Fruit fly (Drosophila melanogaster) whole organism, embryonic: ENCODE data around the gene CG14839.

Experiments
- Aef1 ChIP-seq: fragments of 200-800 bp; sonication (Bioruptor generic); IDR thresholded peaks from 3 replicates; pipeline ENCODE4 v1.3.6; 2022; ENCODE audit warnings: missing biosample characterization, missing genetic modification characterization
- Bteb2 ChIP-seq: fragments of 200-800 bp; sonication (Bioruptor generic); optimal IDR thresholded peaks from 2 replicates; lab custom pipeline; 2016; ENCODE audit warnings: missing biosample characterization, missing genetic modification characterization
- CG10431 ChIP-seq: fragments of 200-800 bp; sonication (Bioruptor generic); optimal IDR thresholded peaks from 3 replicates; lab custom pipeline; 2018; ENCODE audit warnings: missing biosample characterization, mild to moderate bottlenecking, missing genetic modification characterization
- CG12219 ChIP-seq: fragments of 200-800 bp; sonication (Bioruptor generic); optimal IDR thresholded peaks from 3 replicates; lab custom pipeline; 2018; ENCODE audit warnings: missing biosample characterization, mild to moderate bottlenecking, missing genetic modification characterization
- CG12299 ChIP-seq: fragments of 200-800 bp; sonication (Bioruptor generic); optimal IDR thresholded peaks from 2 replicates; lab custom pipeline; 2018; ENCODE audit warnings: missing biosample characterization, mild to moderate bottlenecking, missing genetic modification characterization
- CG14050 ChIP-seq: fragments of 200-800 bp; sonication (Bioruptor generic); IDR thresholded peaks from 3 replicates; pipeline ENCODE4 v1.3.6; 2022; ENCODE audit warnings: missing biosample characterization, missing genetic modification characterization
- CG17361 ChIP-seq: fragments of 200-800 bp; sonication (Bioruptor generic); IDR thresholded peaks from 3 replicates; pipeline ENCODE4 v1.3.6; 2022; ENCODE audit warnings: missing biosample characterization, missing genetic modification characterization
- CG17829 ChIP-seq: fragments of 200-800 bp; optimal IDR thresholded peaks from 2 replicates; lab custom pipeline; 2019; ENCODE audit warnings: missing biosample characterization, mild to moderate bottlenecking, missing genetic modification characterization, moderate library complexity
- CG18599 ChIP-seq: fragments of 200-800 bp; sonication (Bioruptor generic); optimal IDR thresholded peaks from 3 replicates; lab custom pipeline; 2017; ENCODE audit warnings: missing biosample characterization, missing genetic modification characterization, mild to moderate bottlenecking, moderate library complexity, missing genetic modification reagents
- CG2202 ChIP-seq: fragments of 200-800 bp; sonication (Bioruptor generic); optimal IDR thresholded peaks from 2 replicates; lab custom pipeline; 2018; ENCODE audit warnings: missing biosample characterization, mild to moderate bottlenecking, missing genetic modification characterization
- CG31388 ChIP-seq: fragments of 200-800 bp; sonication (Bioruptor generic); optimal IDR thresholded peaks from 2 replicates; lab custom pipeline; 2016; ENCODE audit warnings: missing biosample characterization, missing genetic modification characterization
- CG32772 ChIP-seq: fragments of 200-800 bp; sonication (Bioruptor generic); IDR thresholded peaks from 2 replicates; pipeline ENCODE4 v1.3.6; 2022; ENCODE audit warnings: missing biosample characterization, missing genetic modification characterization
- CG3407 ChIP-seq: fragments of 200-800 bp; sonication (Bioruptor generic); optimal IDR thresholded peaks from 2 replicates; lab custom pipeline; 2018; ENCODE audit warnings: missing biosample characterization, mild to moderate bottlenecking, missing genetic modification characterization
- CG4404 ChIP-seq: fragments of 200-800 bp; sonication (Bioruptor generic); IDR thresholded peaks from 2 replicates; pipeline ENCODE4 v1.3.6; 2022; ENCODE audit warnings: missing biosample characterization, missing genetic modification characterization
- CG4854 ChIP-seq: fragments of 200-800 bp; sonication (Bioruptor generic); optimal IDR thresholded peaks from 2 replicates; lab custom pipeline; 2016; ENCODE audit warnings: missing biosample characterization, missing genetic modification characterization, inconsistent platforms
- CG5953 ChIP-seq: fragments of 200-800 bp; sonication (Bioruptor generic); IDR thresholded peaks from 2 replicates; pipeline ENCODE4 v1.3.6; 2022; ENCODE audit warnings: missing biosample characterization, missing genetic modification characterization
- Fer3 ChIP-seq: fragments of 200-800 bp; sonication (Bioruptor generic); optimal IDR thresholded peaks from 2 replicates; lab custom pipeline; 2018; ENCODE audit warnings: missing biosample characterization, mild to moderate bottlenecking, missing genetic modification characterization, moderate library complexity
- H2.0 ChIP-seq: fragments of 200-800 bp; sonication (Bioruptor generic); IDR thresholded peaks from 2 replicates; pipeline ENCODE4 v1.3.6; 2022; ENCODE audit warnings: missing biosample characterization, missing genetic modification characterization
- Jarid2 ChIP-seq: fragments of 200-800 bp; sonication (Bioruptor generic); optimal IDR thresholded peaks from 3 replicates; lab custom pipeline; 2017; ENCODE audit warnings: mild to moderate bottlenecking, missing biosample characterization, missing genetic modification reagents, missing genetic modification characterization
- Kr ChIP-seq: fragments of 200-800 bp; sonication (Bioruptor generic); optimal IDR thresholded peaks from 2 replicates; lab custom pipeline; 2017; ENCODE audit warnings: missing biosample characterization, mild to moderate bottlenecking, missing genetic modification characterization
- MBD-R2 ChIP-seq: fragments of 200-800 bp; sonication (Bioruptor generic); IDR thresholded peaks from 2 replicates; pipeline ENCODE4 v1.3.6; 2022; ENCODE audit warnings: missing biosample characterization, missing genetic modification characterization
- NK7.1 ChIP-seq: fragments of 200-800 bp; sonication (Bioruptor generic); optimal IDR thresholded peaks from 3 replicates; lab custom pipeline; 2016; ENCODE audit warnings: missing biosample characterization, missing genetic modification characterization
- Nf-YB ChIP-seq: fragments of 200-800 bp; sonication (Bioruptor generic); optimal IDR thresholded peaks from 3 replicates; lab custom pipeline; 2019; ENCODE audit warnings: missing biosample characterization, mild to moderate bottlenecking, missing genetic modification characterization, moderate library complexity
- Ptx1 ChIP-seq: fragments of 200-800 bp; sonication (Bioruptor generic); IDR thresholded peaks from 2 replicates; pipeline ENCODE4 v1.3.6; 2022; ENCODE audit warnings: missing biosample characterization, missing genetic modification characterization
- Sin3A ChIP-seq: fragments of >200 bp; optimal IDR thresholded peaks from 2 replicates; lab custom pipeline; 2018
- ap ChIP-seq: fragments of 200-800 bp; sonication (Bioruptor generic); IDR thresholded peaks from 2 replicates; pipeline ENCODE4 v1.3.6; 2022; ENCODE audit warnings: missing biosample characterization, missing genetic modification characterization
- ara ChIP-seq: fragments of 200-800 bp; sonication (Bioruptor generic); IDR thresholded peaks from 2 replicates; pipeline ENCODE4 v1.3.6; 2022; ENCODE audit warnings: missing biosample characterization, missing genetic modification characterization
- ato ChIP-seq: fragments of 200-800 bp; sonication (Bioruptor generic); IDR thresholded peaks from 2 replicates; pipeline ENCODE4 v1.3.6; 2022; ENCODE audit warnings: missing biosample characterization, missing genetic modification characterization; ENCODE audit not compliant: partially characterized antibody
- bab2 ChIP-seq: fragments of 200-800 bp; sonication (Bioruptor generic); optimal IDR thresholded peaks from 2 replicates; lab custom pipeline; 2016; ENCODE audit warnings: missing biosample characterization, missing genetic modification characterization
- bcd ChIP-seq: fragments of 200-800 bp; sonication (Bioruptor generic); optimal IDR thresholded peaks from 2 replicates; lab custom pipeline; 2017; ENCODE audit warnings: missing biosample characterization, mild to moderate bottlenecking, missing genetic modification characterization
- br ChIP-seq: fragments of >200 bp; optimal IDR thresholded peaks from 2 replicates; lab custom pipeline; 2017
- cg ChIP-seq: fragments of 200-800 bp; sonication (Bioruptor generic); optimal IDR thresholded peaks from 3 replicates; lab custom pipeline; 2019; ENCODE audit warnings: missing biosample characterization, mild to moderate bottlenecking, missing genetic modification characterization, moderate library complexity
- disco-r ChIP-seq: fragments of 200-800 bp; sonication (Bioruptor generic); optimal IDR thresholded peaks from 2 replicates; lab custom pipeline; 2016; ENCODE audit warnings: missing biosample characterization, missing genetic modification characterization
- dpn ChIP-seq, 2 experiments: fragments of 200-800 bp; sonication (Bioruptor generic); optimal IDR thresholded peaks; 3 replicates each; lab custom pipeline; 2016; ENCODE audit warnings: missing biosample characterization in 2 of 2, missing genetic modification characterization in 2 of 2
- emc ChIP-seq: fragments of 200-800 bp; sonication (Bioruptor generic); optimal IDR thresholded peaks from 2 replicates; lab custom pipeline; 2016; ENCODE audit warnings: missing biosample characterization, missing genetic modification characterization
- fd3F ChIP-seq: fragments of 200-800 bp; sonication (Bioruptor generic); optimal IDR thresholded peaks from 2 replicates; lab custom pipeline; 2018; ENCODE audit warnings: missing biosample characterization, mild to moderate bottlenecking, missing genetic modification characterization, moderate library complexity
- grau ChIP-seq: fragments of 200-800 bp; optimal IDR thresholded peaks from 3 replicates; lab custom pipeline; 2019; ENCODE audit warnings: missing biosample characterization, mild to moderate bottlenecking, missing genetic modification characterization, moderate library complexity
- h ChIP-seq: fragments of >200 bp; optimal IDR thresholded peaks from 2 replicates; lab custom pipeline; 2017
- hkb ChIP-seq, 2 experiments: fragments of 200-800 bp in 1 of 2; fragments of >200 bp in 1 of 2; sonication (Bioruptor generic) in 1 of 2; IDR thresholded peaks in 1 of 2; optimal IDR thresholded peaks in 1 of 2; 2 replicates each; pipeline versions ENCODE4 v1.3.6 to Lab custom; 2017 to 2022; ENCODE audit warnings: missing biosample characterization in 1 of 2, missing genetic modification characterization in 1 of 2
- nerfin-1 ChIP-seq: fragments of 200-800 bp; sonication (Bioruptor generic); optimal IDR thresholded peaks from 3 replicates; lab custom pipeline; 2019; ENCODE audit warnings: missing biosample characterization, mild to moderate bottlenecking, missing genetic modification characterization, moderate library complexity
- rib ChIP-seq: fragments of 200-800 bp; sonication (Bioruptor generic); IDR thresholded peaks from 2 replicates; pipeline ENCODE4 v1.3.6; 2022; ENCODE audit warnings: missing biosample characterization, missing genetic modification characterization
- ro ChIP-seq: fragments of 200-800 bp; sonication (Bioruptor generic); IDR thresholded peaks from 2 replicates; pipeline ENCODE4 v1.3.6; 2022; ENCODE audit warnings: missing biosample characterization, missing genetic modification characterization
- scrt ChIP-seq: fragments of 200-800 bp; sonication (Bioruptor generic); optimal IDR thresholded peaks from 2 replicates; lab custom pipeline; 2018; ENCODE audit warnings: missing biosample characterization, mild to moderate bottlenecking, missing genetic modification characterization, moderate library complexity
- sim ChIP-seq: fragments of 200-800 bp; sonication (Bioruptor generic); IDR thresholded peaks from 2 replicates; pipeline ENCODE4 v1.3.6; 2022; ENCODE audit warnings: missing biosample characterization, missing genetic modification characterization
- sisA ChIP-seq: fragments of 200-800 bp; sonication (Bioruptor generic); IDR thresholded peaks from 2 replicates; pipeline ENCODE4 v1.3.6; 2022; ENCODE audit warnings: missing biosample characterization, missing genetic modification characterization
- sob ChIP-seq: fragments of 200-800 bp; sonication (Bioruptor generic); IDR thresholded peaks from 2 replicates; pipeline ENCODE4 v1.3.6; 2022; ENCODE audit warnings: missing biosample characterization, missing genetic modification characterization
- tna ChIP-seq: fragments of 200-800 bp; sonication (Bioruptor generic); IDR thresholded peaks from 2 replicates; pipeline ENCODE4 v1.3.6; 2022; ENCODE audit warnings: missing biosample characterization, missing genetic modification characterization; ENCODE audit not compliant: partially characterized antibody
- usp ChIP-seq: fragments of >200 bp; optimal IDR thresholded peaks from 2 replicates; lab custom pipeline; 2017; ENCODE audit warnings: missing biosample characterization, missing genetic modification characterization
- zen ChIP-seq: fragments of 200-800 bp; sonication (Bioruptor generic); optimal IDR thresholded peaks from 3 replicates; lab custom pipeline; 2018; ENCODE audit warnings: missing biosample characterization, mild to moderate bottlenecking, missing genetic modification characterization, moderate library complexity
- zf30C ChIP-seq: fragments of 200-800 bp; sonication (Bioruptor generic); optimal IDR thresholded peaks from 3 replicates; lab custom pipeline; 2018; ENCODE audit warnings: missing biosample characterization, mild to moderate bottlenecking, missing genetic modification characterization

Gene CG14839

DNA sequence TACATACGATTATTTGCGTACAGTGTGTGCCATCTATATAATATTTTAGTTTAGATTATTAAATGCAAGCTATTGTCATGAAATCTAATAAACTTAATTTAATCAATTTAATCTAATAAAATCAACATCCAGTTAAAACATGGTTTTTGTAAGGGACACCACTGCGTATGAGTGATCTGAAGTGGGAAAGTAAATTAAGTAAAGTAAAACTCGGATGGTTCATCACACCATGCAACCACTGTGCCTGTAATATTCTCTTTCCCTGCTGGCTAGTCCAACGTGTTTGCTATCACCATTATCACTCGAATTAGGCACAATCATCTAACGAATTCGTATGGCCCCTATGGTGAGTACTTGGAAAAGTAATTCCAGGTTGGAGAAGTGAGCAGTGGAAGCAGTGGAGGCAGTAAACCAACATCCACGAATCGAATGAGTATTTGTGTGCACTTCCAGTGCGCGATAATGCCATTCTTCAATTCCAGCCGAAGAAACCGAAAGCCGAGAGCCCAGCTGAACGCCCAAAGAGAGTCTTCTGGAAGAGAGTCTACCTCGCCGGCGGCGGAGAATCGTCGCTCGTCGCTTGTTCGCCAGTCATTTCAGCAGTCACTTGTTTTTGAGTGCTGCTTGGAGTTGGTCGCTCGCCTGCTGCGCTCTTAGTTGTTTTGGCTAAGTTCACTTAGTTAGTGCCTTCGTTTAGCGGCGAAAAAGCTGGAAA lies 26.6 kb downstream of the CG14839 start, which contains the start of gene red (continued):
- TF ChIP-seq usp (GFP tag; lab: Kevin White, UChicago) (no peak), Fer3 (tag; lab: Kevin White, UChicago) (peak; percentile 83), rib (no peak; the same call in 1 of the 2 replicates), ara (GFP tag; lab: Robert Waterston, UW) (peak; percentile 66), h (lab: Kevin White, UChicago) (no peak), CG4404 (peak; percentile 44; the same call in 1 of the 2 replicates), Kr (GFP tag; lab: Kevin White, UChicago) (no peak), H2.0 (GFP tag; lab: Robert Waterston, UW) (peak; percentile 71), zen (tag; lab: Kevin White, UChicago) (no peak), zf30C (no peak), CG17361 (GFP tag; lab: Robert Waterston, UW) (peak; percentile 81), ato (no peak), hkb (optimal IDR thresholded peaks at IDR 0.05; lab: Kevin White, UChicago) (no peak), hkb (GFP tag; IDR thresholded peaks at IDR 0.05; lab: Robert Waterston, UW) (peak; percentile 78), sob (GFP tag; lab: Robert Waterston, UW) (peak; percentile 77), CG2202 (tag; lab: Kevin White, UChicago) (peak; percentile 9), emc (GFP tag; lab: Kevin White, UChicago) (peak; percentile 30), sisA (GFP tag; lab: Robert Waterston, UW) (peak; percentile 70), nerfin-1 (tag; lab: Kevin White, UChicago) (peak; percentile 55), NK7.1 (GFP tag; lab: Kevin White, UChicago) (peak; percentile 49), fd3F (peak; percentile 62), CG5953 (peak; percentile 42; the same call in 1 of the 2 replicates), Aef1 (GFP tag; lab: Robert Waterston, UW) (peak; percentile 63), ap (GFP tag; lab: Robert Waterston, UW) (0 out of 2 replicates have a peak, but pooled peaks have one; percentile 38), CG12219 (GFP tag; lab: Kevin White, UChicago) (peak; percentile 58), sim (GFP tag; lab: Robert Waterston, UW) (no peak), CG18599 (GFP tag; lab: Kevin White, UChicago) (peak; percentile 90), Jarid2 (GFP tag; lab: Kevin White, UChicago) (peak; percentile 82), CG17829 (peak; percentile 58), CG31388 (peak; percentile 0), CG10431 (no peak), disco-r (GFP tag; lab: Kevin White, UChicago) (peak; percentile 14), br (lab: Kevin White, UChicago) (no peak), CG4854 (GFP tag; lab: Kevin White, UChicago) (peak; percentile 34), MBD-R2 (GFP tag; lab: Robert Waterston, UW) (peak; percentile 50; the same call in 1 of the 2 replicates), ro (GFP tag; lab: Robert Waterston, UW) (no peak), bab2 (GFP tag; lab: Kevin White, UChicago) (no peak), tna (GFP tag; lab: Robert Waterston, UW) (no peak), scrt (peak; percentile 68), Bteb2 (GFP tag; lab: Kevin White, UChicago) (peak; percentile 51), cg (GFP tag; lab: Kevin White, UChicago) (peak; percentile 31), CG3407 (GFP tag; lab: Kevin White, UChicago) (peak; percentile 15), CG32772 (peak; percentile 43; the same call in 1 of the 2 replicates), bcd (GFP tag; lab: Kevin White, UChicago) (peak; percentile 78), CG12299 (peak; percentile 47), grau (peak; percentile 95), Nf-YB (peak; percentile 50), CG14050 (GFP tag; lab: Robert Waterston, UW) (peak; percentile 39; the same call in 2 of the 3 replicates), Ptx1 (GFP tag; lab: Robert Waterston, UW) (peak; percentile 83), Sin3A (lab: Kevin White, UChicago) (no peak), dpn (GFP tag; optimal IDR thresholded peaks at IDR 0.05; lab: Kevin White, UChicago) (peak; percentile 49 to 66)
